Worm (Caenorhabditis elegans): ENCODE measurements around the gene F40H6.5.

F40H6.5 gene

DNA sequence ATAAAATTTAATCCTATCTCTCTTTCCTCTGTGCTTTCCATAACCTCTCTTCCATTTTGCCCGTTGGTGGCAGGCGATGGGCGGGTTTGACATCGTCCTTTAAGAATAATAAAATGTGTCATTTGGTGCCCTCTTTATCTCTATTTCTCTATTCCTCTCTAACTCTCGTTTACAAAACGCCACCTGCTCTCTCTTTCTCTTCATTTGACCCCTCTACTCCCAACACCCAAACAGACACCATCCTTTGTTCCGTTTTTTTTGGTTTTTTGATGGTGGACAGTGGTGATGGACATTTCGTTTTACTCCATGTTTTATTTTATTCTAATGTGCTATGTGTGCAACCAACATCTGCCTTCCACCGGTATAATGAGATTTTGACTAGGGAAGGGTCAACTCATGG is 23.3 kb upstream of the F40H6.5 start (continued):
- TF ChIP-seq ceh-8 (GFP tag; optimal IDR thresholded peaks at IDR 0.05) (no peak), fkh-4 (tag; optimal IDR thresholded peaks at IDR 0.05; ENCODE audit: borderline replicate concordance) (no peak), blmp-1 (tag; optimal IDR thresholded peaks at IDR 0.05) (peak; percentile 2), mab-9 (GFP tag; IDR thresholded peaks at IDR 0.05) (no peak), nhr-71 (tag; optimal IDR thresholded peaks at IDR 0.05) (peak; percentile 32), egl-27 (tag; optimal IDR thresholded peaks at IDR 0.05) (no peak), ces-1 (GFP tag; optimal IDR thresholded peaks at IDR 0.05) (no peak)

DNA sequence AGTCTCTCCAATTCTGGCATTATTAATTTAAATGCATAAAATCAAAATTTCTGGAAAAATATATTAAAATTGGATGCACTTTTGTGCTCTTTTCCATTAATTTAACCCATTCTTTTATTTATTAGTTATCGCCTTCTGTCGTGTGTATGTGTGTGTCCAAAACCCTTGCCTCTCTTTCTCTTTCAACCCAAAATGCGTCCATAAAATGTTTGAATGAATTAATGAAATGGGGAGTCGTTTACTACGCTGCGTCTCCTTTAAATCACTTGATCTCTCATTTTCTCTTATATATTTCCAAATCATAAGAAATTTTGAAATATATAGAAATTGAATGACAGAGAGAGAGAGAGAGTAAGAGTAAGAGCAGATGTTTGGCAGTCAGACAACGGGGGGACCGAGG is 22.4 kb upstream of the F40H6.5 start:
- TF ChIP-seq nhr-47 (tag; optimal IDR thresholded peaks at IDR 0.05) = peak; percentile 14
- peak; percentile 14 for TF ChIP-seq blmp-1 (tag; optimal IDR thresholded peaks at IDR 0.05)
- TF ChIP-seq unc-86 (tag; optimal IDR thresholded peaks at IDR 0.05) = peak; percentile 12
- TF ChIP-seq lsy-2 (tag; optimal IDR thresholded peaks at IDR 0.05) = peak in 1 of 2 experiments; percentile 14
- TF ChIP-seq mep-1 (tag; optimal IDR thresholded peaks at IDR 0.05) = peak; percentile 44
- peak; percentile 44 for TF ChIP-seq skn-1 (tag; optimal IDR thresholded peaks at IDR 0.05)
- no peak for TF ChIP-seq isw-1 (GFP tag; IDR thresholded peaks at IDR 0.05)
- no peak for TF ChIP-seq hlh-4 (tag; optimal IDR thresholded peaks at IDR 0.05)
- TF ChIP-seq lin-14 (GFP tag; optimal IDR thresholded peaks at IDR 0.05) = peak; percentile 50
- TF ChIP-seq fkh-10 (GFP tag; optimal IDR thresholded peaks at IDR 0.05) = no peak
- TF ChIP-seq nhr-71 (tag; optimal IDR thresholded peaks at IDR 0.05) = peak; percentile 19
- no peak for TF ChIP-seq vab-15 (tag; optimal IDR thresholded peaks at IDR 0.05)
- TF ChIP-seq nhr-85 (tag) = peak; percentile 27
- TF ChIP-seq fkh-8 (tag; optimal IDR thresholded peaks at IDR 0.05) = no peak
- TF ChIP-seq dsc-1 (tag; optimal IDR thresholded peaks at IDR 0.05) = peak; percentile 12

DNA sequence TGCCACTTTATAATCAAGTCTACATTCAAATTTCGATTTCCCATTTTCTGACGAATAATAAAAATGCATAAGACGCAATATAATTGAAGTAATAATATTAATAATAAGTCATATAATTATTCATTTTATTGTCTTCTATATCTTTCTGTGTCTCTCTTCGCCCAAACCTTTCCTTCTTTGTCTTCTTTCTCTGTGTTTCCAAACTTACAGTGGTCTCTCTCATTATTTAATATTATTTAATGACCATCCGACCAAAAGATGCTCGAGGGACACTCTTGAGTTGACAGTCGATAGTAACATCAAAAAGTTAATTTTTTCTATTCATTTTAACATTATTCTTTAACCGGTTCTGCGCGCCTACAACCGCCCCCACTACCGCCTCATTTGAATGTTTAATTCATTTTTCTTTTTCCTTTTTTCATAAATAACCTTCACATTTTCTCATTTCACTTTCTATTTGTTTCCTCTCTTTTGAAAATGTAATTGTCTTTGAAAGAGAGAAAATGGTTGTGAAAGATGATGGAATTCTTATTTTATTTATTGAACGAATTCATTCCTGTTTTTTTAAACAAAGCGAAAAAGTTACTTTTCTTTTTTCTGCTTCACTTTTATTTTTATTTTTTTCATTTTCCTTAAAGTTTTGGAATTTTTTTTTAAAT is 18.2 kb upstream of the F40H6.5 start:
- peak; percentile 63 for TF ChIP-seq nhr-85 (tag)
- TF ChIP-seq lin-14 (GFP tag; optimal IDR thresholded peaks at IDR 0.05) = peak; percentile 29
- no peak for TF ChIP-seq ztf-4 (tag; optimal IDR thresholded peaks at IDR 0.05)
- peak; percentile 85 for TF ChIP-seq blmp-1 (tag; optimal IDR thresholded peaks at IDR 0.05)

DNA sequence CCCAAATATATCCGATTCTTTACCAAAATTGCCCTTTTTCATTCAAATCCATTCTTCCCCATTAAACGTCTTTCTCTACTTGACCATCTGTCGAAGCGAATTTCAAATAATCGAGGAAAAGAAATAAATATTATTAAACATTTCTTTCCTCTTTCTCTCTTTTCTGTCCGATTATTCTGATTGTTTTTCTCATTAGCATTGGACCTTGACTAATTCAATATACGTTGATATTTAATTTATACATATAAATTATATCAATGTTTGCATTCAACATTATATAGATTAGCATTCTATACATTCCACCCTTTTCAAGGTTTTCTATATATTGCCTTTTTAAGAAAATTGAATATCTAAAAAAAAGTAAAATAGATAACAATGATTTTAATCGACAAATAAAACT is 17.3 kb upstream of the F40H6.5 start:
- TF ChIP-seq elt-3 (tag; optimal IDR thresholded peaks at IDR 0.05) (no peak), isw-1 (GFP tag; IDR thresholded peaks at IDR 0.05) (no peak), hlh-17 (GFP tag; optimal IDR thresholded peaks at IDR 0.05; ENCODE audit: borderline replicate concordance) (no peak), lin-39 (tag; optimal IDR thresholded peaks at IDR 0.05) (no peak), alr-1 (tag; optimal IDR thresholded peaks at IDR 0.05; ENCODE audit: borderline replicate concordance) (no peak), elt-2 (tag; optimal IDR thresholded peaks at IDR 0.05) (no peak), unc-130 (tag; optimal IDR thresholded peaks at IDR 0.05) (no peak), fkh-4 (tag; optimal IDR thresholded peaks at IDR 0.05; ENCODE audit: borderline replicate concordance) (no peak), snu-23 (GFP tag; optimal IDR thresholded peaks at IDR 0.05) (no peak), unc-62 (GFP tag; optimal IDR thresholded peaks at IDR 0.05) (no peak), pqm-1 (tag; optimal IDR thresholded peaks at IDR 0.05) (no peak), mdl-1 (tag; optimal IDR thresholded peaks at IDR 0.05) (no peak), mep-1 (tag; optimal IDR thresholded peaks at IDR 0.05) (no peak), vab-15 (tag; optimal IDR thresholded peaks at IDR 0.05) (no peak)

DNA sequence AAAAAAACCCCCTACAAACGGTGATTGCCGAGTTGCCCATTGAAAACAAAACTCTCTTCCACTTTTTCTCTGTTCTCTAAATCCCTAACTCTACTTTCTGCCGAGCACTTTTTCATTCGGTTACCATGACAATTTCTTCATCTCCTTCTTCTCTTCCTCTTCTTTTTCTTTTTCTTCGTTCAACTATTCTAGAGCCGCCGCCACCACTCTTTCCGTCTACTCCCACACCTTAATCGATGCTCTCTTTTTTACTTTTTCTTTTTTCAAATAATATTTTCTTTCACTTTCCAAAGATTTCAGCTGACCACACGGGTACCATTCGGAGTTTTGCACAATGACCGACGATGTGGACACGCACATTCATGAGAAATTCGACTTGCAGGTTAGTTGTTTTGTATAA is 12.0 kb upstream of the F40H6.5 start, which contains the start of gene mapk-15:
TSS of gene mapk-15 (plus strand) at position 301 of the 400 bp plus-strand sequence.
- TF ChIP-seq zip-4 (GFP tag; optimal IDR thresholded peaks at IDR 0.05) (no peak), efl-1 (optimal IDR thresholded peaks at IDR 0.05) (no peak), efl-1 (GFP tag; optimal IDR thresholded peaks at IDR 0.05 in 1 of 2) (no peak), fkh-8 (tag; optimal IDR thresholded peaks at IDR 0.05) (peak; percentile 53), dpl-1 (GFP tag; optimal IDR thresholded peaks at IDR 0.05) (no peak)

Measured in whole organism, L1 larva.